Worm (Caenorhabditis elegans): ENCODE measurements around the gene C03A7.13.

- no peak for TF ChIP-seq ama-1 (optimal IDR thresholded peaks at IDR 0.05)
- TF ChIP-seq hmg-4 (GFP tag; optimal IDR thresholded peaks at IDR 0.05), result no peak
- TF ChIP-seq ceh-36 (tag; optimal IDR thresholded peaks at IDR 0.05), result no peak
- no peak for TF ChIP-seq tbx-11 (GFP tag; IDR thresholded peaks at IDR 0.05)
- no peak for TF ChIP-seq B0310.2 (tag; optimal IDR thresholded peaks at IDR 0.05)
- TF ChIP-seq ets-7 (tag; optimal IDR thresholded peaks at IDR 0.05), result no peak
- no peak for TF ChIP-seq flt-1 (GFP tag; IDR thresholded peaks at IDR 0.05)
Measured at ce11 chrV:5228513-5228912, 36.2 kb upstream of the C03A7.13 start.

Data from whole organism, early embryonic.